Worm (Caenorhabditis elegans) whole organism, late embryonic: Measurements from ENCODE around the gene atf-7.

ENCODE experiments used
- C38D4.7 ChIP-seq: fragments of 200-800 bp; sonication (Bioruptor generic); optimal IDR thresholded peaks from 2 replicates; lab custom pipeline; 2018; ENCODE audit warnings: mild to moderate bottlenecking, missing genetic modification characterization, moderate library complexity, missing compliant biosample characterization
- K09A11.1 ChIP-seq: sonication (generic microtip); optimal IDR thresholded peaks from 2 replicates; lab custom pipeline; 2017; ENCODE audit warnings: antibody characterized with exemption, mild to moderate bottlenecking, missing genetic modification characterization, missing compliant biosample characterization; ENCODE audit not compliant: insufficient read depth
- ceh-18 ChIP-seq: sonication (generic microtip); optimal IDR thresholded peaks from 2 replicates; lab custom pipeline; 2016; ENCODE audit warnings: missing genetic modification characterization, missing compliant biosample characterization
- ceh-2 ChIP-seq: sonication (generic microtip); optimal IDR thresholded peaks from 2 replicates; lab custom pipeline; 2016; ENCODE audit warnings: missing genotype, missing genetic modification characterization, missing compliant biosample characterization
- ceh-24 ChIP-seq: sonication (generic microtip); optimal IDR thresholded peaks from 2 replicates; lab custom pipeline; 2016; ENCODE audit warnings: mild to moderate bottlenecking, missing genetic modification characterization, missing compliant biosample characterization
- ceh-31 ChIP-seq: sonication (generic microtip); optimal IDR thresholded peaks from 2 replicates; lab custom pipeline; 2016; ENCODE audit warnings: missing genetic modification characterization, missing compliant biosample characterization
- ceh-9 ChIP-seq: sonication (generic microtip); optimal IDR thresholded peaks from 2 replicates; lab custom pipeline; 2016; ENCODE audit warnings: mild to moderate bottlenecking, missing genetic modification characterization, inconsistent platforms, missing compliant biosample characterization
- dve-1 ChIP-seq: sonication (generic microtip); optimal IDR thresholded peaks from 2 replicates; lab custom pipeline; 2017; ENCODE audit warnings: antibody characterized with exemption, mild to moderate bottlenecking, missing genetic modification characterization, missing compliant biosample characterization
- elt-2 ChIP-seq: sonication (generic microtip); optimal IDR thresholded peaks from 2 replicates; lab custom pipeline; 2016; ENCODE audit warnings: missing genetic modification reagents, missing genetic modification characterization, missing compliant biosample characterization
- eyg-1 ChIP-seq: sonication (generic microtip); optimal IDR thresholded peaks from 2 replicates; lab custom pipeline; 2016; ENCODE audit warnings: missing genotype, missing genetic modification characterization, missing compliant biosample characterization
- fax-1 ChIP-seq: sonication (generic microtip); optimal IDR thresholded peaks from 2 replicates; lab custom pipeline; 2016; ENCODE audit warnings: missing genotype, missing genetic modification characterization, missing compliant biosample characterization
- hlh-30 ChIP-seq: sonication (generic microtip); optimal IDR thresholded peaks from 2 replicates; lab custom pipeline; 2017; ENCODE audit warnings: antibody characterized with exemption, missing genetic modification characterization, missing compliant biosample characterization; ENCODE audit not compliant: insufficient read depth
- hlh-8 ChIP-seq: sonication (generic microtip); optimal IDR thresholded peaks from 2 replicates; lab custom pipeline; 2016; ENCODE audit warnings: missing genotype, missing genetic modification characterization, missing compliant biosample characterization
- lim-6 ChIP-seq: sonication (generic microtip); optimal IDR thresholded peaks from 2 replicates; lab custom pipeline; 2016; ENCODE audit warnings: missing genetic modification characterization, missing compliant biosample characterization
- lin-11 ChIP-seq: fragments of 200-800 bp; sonication (Bioruptor generic); optimal IDR thresholded peaks from 2 replicates; lab custom pipeline; 2018; ENCODE audit warnings: mild to moderate bottlenecking, missing genetic modification characterization, missing compliant biosample characterization
- madf-2 ChIP-seq: sonication (generic microtip); optimal IDR thresholded peaks from 2 replicates; lab custom pipeline; 2017; ENCODE audit warnings: missing genetic modification characterization, missing compliant biosample characterization
- mec-3 ChIP-seq: sonication (generic microtip); optimal IDR thresholded peaks from 2 replicates; lab custom pipeline; 2016; ENCODE audit warnings: borderline replicate concordance, missing genetic modification characterization, missing compliant biosample characterization
- nfya-1 ChIP-seq: sonication (generic microtip); optimal IDR thresholded peaks from 2 replicates; lab custom pipeline; 2017; ENCODE audit warnings: missing genetic modification characterization, mild to moderate bottlenecking, missing compliant biosample characterization, antibody characterized with exemption, moderate library complexity
- npax-4 ChIP-seq: sonication (generic microtip); optimal IDR thresholded peaks from 2 replicates; lab custom pipeline; 2016; ENCODE audit warnings: missing genetic modification characterization, missing compliant biosample characterization
- pag-3 ChIP-seq: sonication (generic microtip); optimal IDR thresholded peaks from 2 replicates; lab custom pipeline; 2016; ENCODE audit warnings: missing compliant biosample characterization, missing genetic modification characterization, borderline replicate concordance
- pax-1 ChIP-seq: fragments of 150-350 bp; optimal IDR thresholded peaks from 2 replicates; lab custom pipeline; 2014; ENCODE audit warnings: missing biosample characterization, missing genetic modification characterization
- pros-1 ChIP-seq: fragments of 150-350 bp; optimal IDR thresholded peaks from 2 replicates; lab custom pipeline; 2014; ENCODE audit warnings: missing biosample characterization, missing genetic modification reagents, missing genetic modification characterization
- rnt-1 ChIP-seq: sonication (generic microtip); optimal IDR thresholded peaks from 2 replicates; lab custom pipeline; 2016; ENCODE audit warnings: missing genetic modification characterization, missing compliant biosample characterization
- tbx-2 ChIP-seq: sonication (generic microtip); optimal IDR thresholded peaks from 2 replicates; lab custom pipeline; 2016; ENCODE audit warnings: missing genetic modification characterization, missing compliant biosample characterization
- ttx-3 ChIP-seq: sonication (generic microtip); optimal IDR thresholded peaks from 2 replicates; lab custom pipeline; 2016; ENCODE audit warnings: missing genetic modification reagents, missing genetic modification characterization, missing compliant biosample characterization
- unc-3 ChIP-seq, 2 experiments: fragments of 200-800 bp in 1 of 2; sonication (Bioruptor generic) in 1 of 2; sonication (generic microtip) in 1 of 2; conservative IDR thresholded peaks in 1 of 2; optimal IDR thresholded peaks in 1 of 2; 2 replicates each; pipeline versions ENCODE4 v1.3.6 to Lab custom; 2016 to 2022; ENCODE audit warnings: missing compliant biosample characterization in 2 of 2, missing genetic modification characterization in 2 of 2, missing genetic modification reagents in 1 of 2
- unc-42 ChIP-seq: sonication (generic microtip); optimal IDR thresholded peaks from 2 replicates; lab custom pipeline; 2016; ENCODE audit warnings: missing genotype, missing genetic modification characterization, missing compliant biosample characterization
- unc-55 ChIP-seq: sonication (generic microtip); optimal IDR thresholded peaks from 2 replicates; lab custom pipeline; 2017; ENCODE audit warnings: missing biosample characterization, missing genetic modification reagents, missing genetic modification characterization

The atf-7 gene

DNA sequence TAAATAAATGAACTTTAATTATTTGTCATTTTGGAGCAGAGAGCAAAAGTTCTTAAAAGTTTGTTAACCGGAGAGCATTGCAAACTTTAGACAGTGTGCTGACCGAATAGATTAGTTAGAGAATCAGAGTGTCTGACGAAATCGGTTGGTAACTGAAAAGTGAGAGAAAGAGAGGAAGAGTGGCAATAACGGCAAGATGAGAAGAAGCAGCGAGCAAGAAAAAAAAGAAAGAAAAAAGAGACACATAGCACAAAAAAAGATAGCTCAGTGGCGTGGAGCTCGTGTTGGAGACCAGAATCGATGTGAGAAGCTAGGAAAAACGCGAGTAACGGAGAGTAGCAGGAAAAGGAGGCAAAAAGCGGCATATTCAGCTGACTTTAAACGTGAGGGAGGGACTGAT, 5.5 kb upstream of the atf-7 start:
- TF ChIP-seq rnt-1 (tag; lab: Kevin White, UChicago) (peak; percentile 23), ceh-2 (no peak), dve-1 (tag; lab: Kevin White, UChicago) (no peak), unc-42 (tag; lab: Kevin White, UChicago) (peak; percentile 11), ceh-18 (tag; lab: Kevin White, UChicago) (peak; percentile 41), ttx-3 (tag; lab: Kevin White, UChicago) (no peak), unc-55 (no peak), nfya-1 (tag; lab: Kevin White, UChicago) (peak; percentile 4), C38D4.7 (GFP tag; lab: Kevin White, UChicago) (no peak), K09A11.1 (tag; lab: Kevin White, UChicago) (peak; percentile 28), pag-3 (tag; lab: Kevin White, UChicago) (no peak), mec-3 (no peak), tbx-2 (tag; lab: Kevin White, UChicago) (peak; percentile 26), ceh-31 (tag; lab: Kevin White, UChicago) (peak; percentile 39), npax-4 (no peak)

DNA sequence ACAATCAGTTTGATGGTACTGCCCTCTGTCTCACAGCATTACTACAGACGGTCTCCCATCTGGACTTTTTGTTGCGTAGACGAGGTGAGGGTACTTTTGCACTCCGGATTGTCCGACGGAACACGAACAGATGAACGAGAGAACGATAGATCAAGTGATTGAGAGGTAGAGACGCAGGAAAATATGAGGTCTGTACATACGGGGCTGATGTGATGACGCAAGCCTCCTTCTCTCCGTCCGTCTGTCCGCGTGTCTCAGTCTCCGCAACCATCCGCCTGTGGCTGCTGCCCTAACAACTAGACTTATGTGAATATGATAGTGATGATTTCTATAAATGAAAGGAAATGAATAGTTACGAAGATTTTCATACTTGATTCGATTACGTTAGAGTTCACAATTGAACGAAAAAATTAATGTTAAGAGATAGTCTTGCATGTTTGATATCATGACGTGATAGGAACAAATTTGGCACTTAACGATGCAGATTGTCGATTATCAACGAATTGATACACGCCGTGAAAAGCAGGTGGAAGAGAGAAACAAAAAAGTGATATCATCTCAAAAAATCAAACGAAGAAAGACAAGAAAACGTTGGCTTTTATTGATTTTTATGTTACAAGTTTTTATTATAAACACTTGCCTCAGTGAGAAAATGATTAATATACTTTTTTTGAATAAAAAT, 3.9 kb upstream of the atf-7 start:
- TF ChIP-seq elt-2 (tag; lab: Kevin White, UChicago) (peak; percentile 67), ceh-9 (no peak), unc-55 (peak; percentile 49), hlh-30 (peak; percentile 52), pros-1 (tag; lab: Kevin White, UChicago) (no peak)
- TF ChIP-seq, all 69 proteins: peak for 3

DNA sequence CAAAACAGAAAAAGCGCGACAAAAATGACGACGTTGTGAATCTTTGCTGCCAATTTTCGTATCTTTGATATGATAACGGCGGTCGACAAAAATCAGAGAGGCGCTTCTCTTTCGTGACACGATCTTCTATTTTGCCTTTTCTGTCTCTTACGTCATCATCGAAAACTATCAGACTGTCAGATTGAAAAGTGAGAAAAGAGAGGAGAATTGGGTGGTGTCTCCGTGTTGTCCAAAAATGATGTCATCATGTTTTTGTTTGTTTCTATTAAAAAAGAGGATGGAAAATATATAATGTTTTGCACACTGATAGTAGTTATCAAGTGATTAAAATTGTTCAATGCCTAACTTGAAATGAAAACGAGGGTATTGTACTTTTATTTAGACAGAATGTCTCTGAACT, 2.8 kb downstream of the atf-7 start:
- TF ChIP-seq madf-2 (tag; lab: Kevin White, UChicago): no peak
- no peak for TF ChIP-seq unc-3 (GFP tag; conservative IDR thresholded peaks at IDR 0.05; lab: Robert Waterston, UW)
- no peak for TF ChIP-seq unc-3 (tag; optimal IDR thresholded peaks at IDR 0.05; lab: Kevin White, UChicago)
- TF ChIP-seq tbx-2 (tag; lab: Kevin White, UChicago): no peak
- no peak for TF ChIP-seq eyg-1 (tag; lab: Kevin White, UChicago)
- TF ChIP-seq, all 69 proteins: peak for 0

DNA sequence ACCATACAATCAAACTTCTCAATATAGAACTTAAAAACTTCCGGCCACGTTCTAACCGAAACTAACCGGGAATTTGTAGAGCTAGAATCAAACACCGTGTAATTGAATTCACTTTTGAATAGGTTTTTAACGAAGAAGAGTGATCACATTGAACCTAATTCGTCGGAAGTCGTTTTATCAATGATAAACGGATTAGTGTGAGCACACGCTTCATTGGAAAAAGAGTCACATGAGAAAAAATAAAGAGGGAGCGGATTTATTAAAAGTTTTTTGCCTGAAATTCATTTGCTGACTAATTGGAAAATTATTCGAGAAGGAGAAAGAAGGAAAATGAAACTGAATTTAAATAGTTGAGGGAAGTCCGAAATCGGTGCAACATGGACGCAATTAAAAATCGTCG, 3.2 kb downstream of the atf-7 start:
- TF ChIP-seq mec-3 (no peak), C38D4.7 (GFP tag; lab: Kevin White, UChicago) (no peak), hlh-8 (tag; lab: Kevin White, UChicago) (no peak), dve-1 (tag; lab: Kevin White, UChicago) (no peak), eyg-1 (tag; lab: Kevin White, UChicago) (no peak), pax-1 (tag; lab: Kevin White, UChicago) (no peak)

DNA sequence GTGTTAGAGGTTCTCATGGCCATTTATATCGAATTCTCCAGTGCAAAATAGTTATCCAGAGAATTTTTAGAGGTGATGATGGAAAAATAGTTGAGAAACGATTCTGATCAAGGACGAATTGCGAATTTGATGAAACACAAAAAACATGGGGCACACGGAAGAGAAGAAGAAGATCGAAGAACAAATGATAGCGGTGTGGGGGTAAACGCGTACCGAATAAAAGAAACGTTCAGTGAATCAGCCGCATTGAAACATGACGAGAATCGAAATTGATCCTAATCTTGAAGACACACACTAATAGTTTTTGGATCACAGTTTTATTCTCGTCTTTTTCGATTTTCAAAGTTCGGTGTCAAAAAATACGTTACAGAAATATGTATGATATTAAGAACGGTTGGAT, 3.6 kb downstream of the atf-7 start:
- TF ChIP-seq lim-6 (tag; lab: Kevin White, UChicago) (no peak), nfya-1 (tag; lab: Kevin White, UChicago) (no peak)

DNA sequence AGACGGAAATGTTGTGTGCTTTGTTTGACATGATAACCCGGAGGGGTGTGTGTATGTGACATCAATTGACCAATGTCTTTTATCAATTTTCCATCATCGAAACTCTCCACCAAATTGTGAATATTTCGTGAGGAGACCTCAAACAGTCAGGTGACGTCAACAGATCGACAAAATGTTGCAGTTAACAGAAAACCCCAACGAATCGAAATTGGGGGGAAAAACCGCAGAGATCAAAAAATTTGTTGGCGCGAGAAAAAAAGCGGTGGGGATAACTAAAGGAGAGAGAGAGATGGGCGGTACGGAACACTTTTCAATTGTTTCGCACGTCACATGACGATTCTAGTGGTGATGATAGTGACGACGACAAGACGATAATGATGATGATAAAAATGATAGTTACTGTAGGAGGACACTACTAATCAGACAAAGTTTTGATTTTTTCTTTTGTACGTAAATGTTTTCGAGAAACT, 4.3 kb downstream of the atf-7 start:
- peak; percentile 50 for TF ChIP-seq elt-2 (tag; lab: Kevin White, UChicago)
- TF ChIP-seq fax-1: no peak
- TF ChIP-seq ceh-18 (tag; lab: Kevin White, UChicago): no peak
- TF ChIP-seq ceh-24 (tag; lab: Kevin White, UChicago): no peak
- peak; percentile 63 for TF ChIP-seq hlh-30
- TF ChIP-seq lin-11 (tag; lab: Kevin White, UChicago): no peak
